Fruit fly (Drosophila melanogaster) whole organism, wandering third instar larva: Measurements from ENCODE around the gene Mst84Da.

Source experiments
- CG32264 ChIP-seq: fragments of 200-800 bp; sonication (Bioruptor generic); optimal IDR thresholded peaks from 2 replicates; lab custom pipeline; 2016; ENCODE audit warnings: missing biosample characterization, missing genetic modification characterization
- Dfd ChIP-seq: fragments of >200 bp; optimal IDR thresholded peaks from 2 replicates; lab custom pipeline; 2017; ENCODE audit warnings: missing biosample characterization, missing genetic modification characterization
- Hr83 ChIP-seq: fragments of 200-300 bp; sonication (Bioruptor generic); optimal IDR thresholded peaks from 2 replicates; lab custom pipeline; 2016; ENCODE audit warnings: missing biosample characterization, mild to moderate bottlenecking, missing genetic modification characterization, moderate library complexity; ENCODE audit not compliant: poor library complexity, severe bottlenecking
- br ChIP-seq: fragments of 200-800 bp; sonication (Bioruptor generic); optimal IDR thresholded peaks from 2 replicates; lab custom pipeline; 2016; ENCODE audit warnings: missing biosample characterization, missing genetic modification characterization
- ey ChIP-seq: fragments of 200-800 bp; sonication (Bioruptor generic); optimal IDR thresholded peaks from 2 replicates; lab custom pipeline; 2016; ENCODE audit warnings: missing biosample characterization, missing genetic modification characterization
- psq ChIP-seq: fragments of 200-800 bp; sonication (Bioruptor generic); optimal IDR thresholded peaks from 3 replicates; lab custom pipeline; 2017; ENCODE audit warnings: missing biosample characterization, mild to moderate bottlenecking, missing genetic modification characterization, moderate library complexity
- rgr ChIP-seq: fragments of 200-800 bp; sonication (Bioruptor generic); optimal IDR thresholded peaks from 3 replicates; lab custom pipeline; 2016; ENCODE audit warnings: missing biosample characterization, mild to moderate bottlenecking, missing genetic modification characterization

DNA sequence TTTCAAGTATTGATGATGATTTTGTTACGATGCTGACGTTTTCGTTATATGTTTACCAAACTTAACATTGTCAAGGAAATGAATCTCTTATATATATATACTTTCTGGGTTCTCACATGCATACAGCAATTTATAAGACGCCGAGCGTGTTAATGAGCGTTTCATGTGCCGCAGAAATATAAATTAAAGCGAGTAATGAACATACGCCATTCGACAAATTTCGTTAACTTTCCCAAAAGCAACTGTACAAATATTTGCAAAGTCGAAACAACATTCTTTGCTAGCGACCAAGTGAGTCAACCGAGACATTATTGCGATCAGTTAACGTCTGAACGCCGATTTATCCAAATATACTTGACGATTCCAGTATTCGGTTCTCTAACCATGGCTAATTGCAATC lies 20.9 kb upstream of the Mst84Da start, which contains the start of gene CG31496:
- no peak for TF ChIP-seq rgr (GFP tag; lab: Kevin White, UChicago)
- TF ChIP-seq br (GFP tag; lab: Kevin White, UChicago) = no peak
- TF ChIP-seq CG32264 (GFP tag; lab: Kevin White, UChicago) = no peak
- no peak for TF ChIP-seq Dfd
- TF ChIP-seq psq = no peak
- TF ChIP-seq Hr83 (GFP tag; lab: Kevin White, UChicago) = no peak
- no peak for TF ChIP-seq ey (GFP tag; lab: Kevin White, UChicago)
